Worm (Caenorhabditis elegans): ENCODE results near the gene mltn-7.

mltn-7 gene

ce11 chrV:415072-415471 lies 44.9 kb downstream of the mltn-7 start:
- TF ChIP-seq elt-2 (tag; optimal IDR thresholded peaks at IDR 0.05), result peak; percentile 37
- no peak for TF ChIP-seq efl-1 (optimal IDR thresholded peaks at IDR 0.05)
- TF ChIP-seq efl-1 (GFP tag; optimal IDR thresholded peaks at IDR 0.05 in 1 of 2), result peak in 1 of 2 experiments; percentile 75
- TF ChIP-seq tlp-1 (tag; optimal IDR thresholded peaks at IDR 0.05), result peak; percentile 41
- TF ChIP-seq fkh-4 (tag; optimal IDR thresholded peaks at IDR 0.05; ENCODE audit: borderline replicate concordance), result no peak
- TF ChIP-seq nhr-11 (tag; optimal IDR thresholded peaks at IDR 0.05), result no peak

ce11 chrV:417656-418353 lies 47.7 kb downstream of the mltn-7 start, which contains the start of gene irg-8:
Gene irg-8 (minus strand): TSS chrV:417706.
- TF ChIP-seq grh-1 (GFP tag; IDR thresholded peaks at IDR 0.05) (no peak), elt-2 (tag; optimal IDR thresholded peaks at IDR 0.05) (peak; percentile 44)

ce11 chrV:418432-418831 lies 48.3 kb downstream of the mltn-7 start, which contains the start of gene Y39D8A.1:
Gene Y39D8A.1 (plus strand): TSS chrV:418732.
- TF ChIP-seq ztf-4 (tag; optimal IDR thresholded peaks at IDR 0.05) (no peak), efl-1 (optimal IDR thresholded peaks at IDR 0.05) (no peak), efl-1 (GFP tag; optimal IDR thresholded peaks at IDR 0.05 in 1 of 2) (peak in 1 of 2 experiments; percentile 32)

- TF ChIP-seq nhr-84 (tag; optimal IDR thresholded peaks at IDR 0.05), result no peak
- no peak for TF ChIP-seq sptf-1 (tag; optimal IDR thresholded peaks at IDR 0.05)
- TF ChIP-seq lin-35 (GFP tag; optimal IDR thresholded peaks at IDR 0.05), result no peak
- no peak for TF ChIP-seq unc-30 (tag; optimal IDR thresholded peaks at IDR 0.05)
- no peak for TF ChIP-seq dpl-1 (GFP tag; optimal IDR thresholded peaks at IDR 0.05)
- TF ChIP-seq F16B12.6 (tag; optimal IDR thresholded peaks at IDR 0.05), result no peak
- TF ChIP-seq unc-62 (GFP tag; optimal IDR thresholded peaks at IDR 0.05), result no peak
- TF ChIP-seq pqm-1 (tag; optimal IDR thresholded peaks at IDR 0.05), result no peak
- no peak for TF ChIP-seq dsc-1 (tag; optimal IDR thresholded peaks at IDR 0.05)
- TF ChIP-seq irx-1 (tag; optimal IDR thresholded peaks at IDR 0.05), result no peak
- no peak for TF ChIP-seq nhr-20 (tag; optimal IDR thresholded peaks at IDR 0.05)
- no peak for TF ChIP-seq xbp-1 (tag; optimal IDR thresholded peaks at IDR 0.05)
- TF ChIP-seq C04F5.9 (tag; optimal IDR thresholded peaks at IDR 0.05), result no peak
- no peak for TF ChIP-seq ceh-82 (tag; optimal IDR thresholded peaks at IDR 0.05)
- TF ChIP-seq lir-3 (tag; optimal IDR thresholded peaks at IDR 0.05; ENCODE audit: poor library complexity), result no peak
- no peak for TF ChIP-seq zip-4 (GFP tag; optimal IDR thresholded peaks at IDR 0.05)
- no peak for TF ChIP-seq lin-13 (GFP tag; optimal IDR thresholded peaks at IDR 0.05)
Measured at ce11 chrV:422133-422532, 52.0 kb downstream of the mltn-7 start, which contains the start of gene dod-20. Gene dod-20 (plus strand): TSS chrV:422433.

Data from whole organism, L1 larva.